Worm (Caenorhabditis elegans): ENCODE data around the gene F17H10.1.
A peak's percentile ranks its signal among the peaks of the same experiment; 100 is the strongest.

F17H10.1 gene

DNA sequence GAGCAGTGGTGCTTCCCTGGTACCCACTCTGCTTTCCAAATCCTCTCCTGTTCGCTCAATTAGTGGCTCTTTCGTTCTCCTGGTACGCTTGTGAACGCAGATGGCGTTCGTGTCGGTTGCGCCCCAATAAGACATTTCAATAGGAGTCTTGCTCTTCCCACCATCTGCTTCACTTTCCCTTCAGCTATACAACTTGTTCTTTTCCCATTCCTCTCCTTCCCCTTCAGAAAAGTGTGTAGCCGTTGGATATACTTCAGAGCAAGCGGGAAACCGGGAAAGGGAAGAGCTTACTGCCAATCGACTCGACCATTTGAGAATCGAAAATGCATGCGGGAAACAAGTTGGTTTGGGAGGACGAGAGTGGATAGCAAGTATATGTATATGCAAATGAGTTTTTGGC lies 38.2 kb downstream of the F17H10.1 start:
- TF ChIP-seq tab-1 (GFP tag; IDR thresholded peaks at IDR 0.05) = peak; percentile 54; the same call in 1 of the 2 replicates
- TF ChIP-seq cog-1 (tag; optimal IDR thresholded peaks at IDR 0.05) = peak; percentile 51
- TF ChIP-seq ref-1 (GFP tag; conservative IDR thresholded peaks at IDR 0.05) = no peak

DNA sequence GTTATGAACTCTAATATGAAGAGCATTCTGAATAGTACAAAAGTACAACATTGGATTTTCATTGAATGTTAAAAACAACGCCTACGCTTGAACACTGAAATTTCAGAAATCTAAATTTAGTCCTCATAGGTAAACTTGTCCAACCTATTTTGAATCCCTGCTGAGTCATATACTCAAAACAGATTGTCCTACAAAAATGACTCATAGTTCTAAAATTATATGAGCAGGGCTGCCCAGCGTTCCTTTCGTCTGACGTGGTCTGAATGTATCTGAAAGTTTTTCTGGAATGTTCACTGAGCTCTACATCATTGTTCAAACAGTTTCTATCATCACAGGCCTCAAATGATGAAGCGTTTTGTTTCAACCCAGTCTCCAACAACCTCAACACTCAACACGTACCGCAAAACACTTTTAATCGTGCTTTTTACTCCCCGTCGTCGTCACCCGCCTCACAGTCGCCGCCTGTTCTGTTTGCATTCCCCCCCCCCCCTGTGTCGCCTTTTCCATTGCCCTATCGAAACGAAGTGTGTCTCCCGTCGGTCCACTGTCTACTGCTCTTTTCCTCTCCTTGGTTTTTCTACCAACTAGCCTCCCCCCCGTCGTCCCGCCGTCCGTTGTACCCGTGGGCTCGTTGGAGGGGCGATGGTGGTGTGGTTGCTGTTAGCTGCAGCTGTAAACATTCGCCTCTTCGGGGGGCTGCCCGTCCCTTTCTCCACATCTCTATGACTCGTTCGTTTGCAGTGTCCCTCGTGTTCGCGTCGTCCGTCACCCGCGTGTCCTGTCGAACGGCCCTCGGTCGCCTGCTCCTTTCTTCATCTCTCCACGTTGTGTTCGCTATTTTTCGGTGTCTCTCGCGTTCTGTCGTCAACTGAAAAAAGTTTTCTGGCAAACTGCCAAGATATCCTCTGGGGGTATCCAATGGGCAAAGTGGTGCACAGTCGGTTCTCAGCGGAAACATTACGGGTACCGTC lies 39.0 kb downstream of the F17H10.1 start:
- TF ChIP-seq cog-1 (tag; optimal IDR thresholded peaks at IDR 0.05) (peak; percentile 5), T22C8.4 (GFP tag; IDR thresholded peaks at IDR 0.05) (0 out of 2 replicates have a peak, but pooled peaks have one; percentile 21), ztf-29 (GFP tag; IDR thresholded peaks at IDR 0.05) (peak; percentile 51; the same call in 1 of the 2 replicates), med-1 (GFP tag; optimal IDR thresholded peaks at IDR 0.05; ENCODE audit: insufficient read depth) (peak; percentile 6), ztf-23 (GFP tag; IDR thresholded peaks at IDR 0.05) (peak; percentile 68), flt-1 (GFP tag; IDR thresholded peaks at IDR 0.05) (no peak; the same call in none of the 2 replicates), klf-2 (GFP tag; conservative IDR thresholded peaks at IDR 0.05) (no peak), tab-1 (GFP tag; IDR thresholded peaks at IDR 0.05) (0 out of 2 replicates have a peak, but pooled peaks have one; percentile 53)

DNA sequence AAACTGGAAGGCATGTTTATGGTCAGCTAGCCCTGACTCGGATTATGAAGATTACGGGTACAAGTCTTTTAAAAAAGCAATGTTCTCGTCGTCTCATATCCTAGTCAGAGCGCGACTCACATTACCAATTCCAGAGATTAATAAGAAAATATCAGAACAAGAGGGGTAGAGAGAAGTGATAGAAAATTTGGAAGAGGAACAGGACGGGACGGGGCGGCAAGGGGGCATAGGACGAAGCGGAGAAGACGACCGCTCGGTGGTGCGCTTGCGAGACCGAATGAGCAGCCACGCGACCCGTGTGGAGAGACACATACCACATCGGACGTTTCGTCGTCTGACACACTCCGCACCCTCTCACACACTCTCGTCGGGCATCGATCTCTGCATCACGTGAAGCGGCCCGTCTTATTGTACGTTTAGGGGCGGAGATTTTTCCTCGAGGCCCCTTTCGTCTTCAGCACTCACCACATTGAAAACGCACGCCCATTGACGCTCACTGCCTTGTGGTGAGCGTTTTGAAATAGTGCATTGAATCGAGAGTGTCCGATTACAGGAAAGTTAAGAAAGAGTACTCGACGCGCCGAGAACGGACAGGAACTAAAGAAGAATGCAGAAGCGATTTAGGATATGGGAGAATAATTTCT lies 40.1 kb downstream of the F17H10.1 start:
- TF ChIP-seq med-1 (GFP tag; optimal IDR thresholded peaks at IDR 0.05; ENCODE audit: insufficient read depth) (no peak), klf-2 (GFP tag; conservative IDR thresholded peaks at IDR 0.05) (no peak), flt-1 (GFP tag; IDR thresholded peaks at IDR 0.05) (peak; percentile 84), ztf-23 (GFP tag; IDR thresholded peaks at IDR 0.05) (no peak; the same call in 1 of the 2 replicates), cog-1 (tag; optimal IDR thresholded peaks at IDR 0.05) (peak; percentile 87), ref-1 (GFP tag; conservative IDR thresholded peaks at IDR 0.05) (0 out of 2 replicates have a peak, but pooled peaks have one; percentile 9), tab-1 (GFP tag; IDR thresholded peaks at IDR 0.05) (peak; percentile 79), T22C8.4 (GFP tag; IDR thresholded peaks at IDR 0.05) (peak; percentile 73), ztf-29 (GFP tag; IDR thresholded peaks at IDR 0.05) (peak; percentile 35; the same call in 1 of the 2 replicates)

DNA sequence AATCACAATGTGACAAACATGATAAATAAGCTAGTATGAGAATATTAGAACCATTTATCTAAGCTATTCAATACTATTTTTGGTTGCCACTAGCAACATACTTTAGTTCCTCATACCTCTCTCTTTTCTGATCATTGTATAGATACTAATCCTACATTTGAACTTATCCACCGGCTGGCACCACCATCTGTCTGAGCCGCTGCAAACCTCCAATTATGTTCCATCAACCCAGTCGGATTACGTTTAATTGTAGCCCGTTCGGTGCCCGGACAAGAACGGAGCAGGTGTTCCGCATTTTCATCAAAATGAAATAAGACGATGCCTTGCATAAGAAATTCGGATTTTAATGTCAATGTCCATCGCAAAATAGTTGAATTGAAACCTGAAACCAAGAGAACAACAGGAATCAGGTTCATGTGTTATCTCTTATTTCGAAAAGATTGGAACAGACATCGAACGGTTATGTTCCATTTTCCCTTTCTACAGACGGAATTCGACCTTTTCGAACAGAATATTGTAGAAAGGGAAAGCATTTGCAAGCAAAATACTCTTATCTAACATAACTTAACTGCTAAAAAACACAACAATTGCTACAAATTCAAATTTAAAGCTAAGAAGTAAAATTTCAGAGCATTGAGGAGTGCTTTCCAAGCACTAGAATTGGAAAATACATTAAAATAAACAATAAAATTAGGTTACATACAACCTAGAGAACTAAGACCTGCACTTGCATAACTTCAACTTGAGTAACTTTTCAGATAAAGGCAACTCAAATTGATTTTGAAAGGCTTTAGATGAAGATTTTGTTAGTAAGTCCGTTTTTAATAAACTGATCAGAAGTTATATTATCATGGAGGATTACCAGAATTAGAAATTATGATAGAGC lies 41.2 kb downstream of the F17H10.1 start:
- peak; percentile 13 for TF ChIP-seq cog-1 (tag; optimal IDR thresholded peaks at IDR 0.05)
- no peak for TF ChIP-seq med-1 (GFP tag; optimal IDR thresholded peaks at IDR 0.05; ENCODE audit: insufficient read depth)
- TF ChIP-seq ztf-29 (GFP tag; IDR thresholded peaks at IDR 0.05) = no peak
- TF ChIP-seq T22C8.4 (GFP tag; IDR thresholded peaks at IDR 0.05) = no peak
- peak; percentile 49; the same call in 1 of the 2 replicates for TF ChIP-seq flt-1 (GFP tag; IDR thresholded peaks at IDR 0.05)
- no peak for TF ChIP-seq klf-2 (GFP tag; conservative IDR thresholded peaks at IDR 0.05)
- no peak for TF ChIP-seq ref-1 (GFP tag; conservative IDR thresholded peaks at IDR 0.05)
- no peak for TF ChIP-seq ztf-23 (GFP tag; IDR thresholded peaks at IDR 0.05)
- TF ChIP-seq tab-1 (GFP tag; IDR thresholded peaks at IDR 0.05) = no peak

- no peak for TF ChIP-seq med-1 (GFP tag; optimal IDR thresholded peaks at IDR 0.05; ENCODE audit: insufficient read depth)
- TF ChIP-seq ztf-23 (GFP tag; IDR thresholded peaks at IDR 0.05) = no peak
- no peak for TF ChIP-seq cog-1 (tag; optimal IDR thresholded peaks at IDR 0.05)
- TF ChIP-seq klf-2 (GFP tag; conservative IDR thresholded peaks at IDR 0.05) = no peak
- no peak for TF ChIP-seq T22C8.4 (GFP tag; IDR thresholded peaks at IDR 0.05)
- no peak for TF ChIP-seq ztf-29 (GFP tag; IDR thresholded peaks at IDR 0.05)
- no peak for TF ChIP-seq flt-1 (GFP tag; IDR thresholded peaks at IDR 0.05)
- no peak for TF ChIP-seq ref-1 (GFP tag; conservative IDR thresholded peaks at IDR 0.05)
- TF ChIP-seq tab-1 (GFP tag; IDR thresholded peaks at IDR 0.05) = no peak
These were observed 42.1 kb downstream of the F17H10.1 start for ce11 chrX:13147105-13147504.

DNA sequence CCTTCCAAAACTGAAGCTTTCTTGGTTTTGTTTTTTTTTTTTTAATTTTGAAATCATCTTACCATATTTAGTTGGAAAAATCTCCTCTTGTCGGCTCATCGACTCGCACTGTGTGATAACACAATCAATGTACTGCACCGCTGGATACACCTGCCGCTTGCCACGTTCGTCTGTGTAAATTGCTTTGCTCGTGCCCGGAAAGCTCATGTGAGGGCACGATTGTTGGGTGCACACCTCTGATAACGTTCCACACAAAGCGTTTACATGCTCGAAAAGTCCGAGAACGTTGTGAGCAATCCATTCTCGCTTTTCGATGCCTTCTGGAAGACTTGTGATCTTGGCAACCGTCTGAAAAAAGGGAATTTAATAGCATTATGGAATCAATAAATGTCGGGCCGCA lies 49.5 kb downstream of the F17H10.1 start:
- TF ChIP-seq cog-1 (tag; optimal IDR thresholded peaks at IDR 0.05) (no peak), ztf-23 (GFP tag; IDR thresholded peaks at IDR 0.05) (no peak), T22C8.4 (GFP tag; IDR thresholded peaks at IDR 0.05) (no peak), ztf-29 (GFP tag; IDR thresholded peaks at IDR 0.05) (no peak), ref-1 (GFP tag; conservative IDR thresholded peaks at IDR 0.05) (no peak), med-1 (GFP tag; optimal IDR thresholded peaks at IDR 0.05; ENCODE audit: insufficient read depth) (no peak), klf-2 (GFP tag; conservative IDR thresholded peaks at IDR 0.05) (no peak), tab-1 (GFP tag; IDR thresholded peaks at IDR 0.05) (no peak), flt-1 (GFP tag; IDR thresholded peaks at IDR 0.05) (no peak)

ce11 chrX:13155730-13156129 lies 50.7 kb downstream of the F17H10.1 start:
- no peak for TF ChIP-seq med-1 (GFP tag; optimal IDR thresholded peaks at IDR 0.05; ENCODE audit: insufficient read depth)
- no peak for TF ChIP-seq ztf-23 (GFP tag; IDR thresholded peaks at IDR 0.05)
- TF ChIP-seq tab-1 (GFP tag; IDR thresholded peaks at IDR 0.05) = no peak
- no peak for TF ChIP-seq ztf-29 (GFP tag; IDR thresholded peaks at IDR 0.05)
- no peak for TF ChIP-seq klf-2 (GFP tag; conservative IDR thresholded peaks at IDR 0.05)

DNA sequence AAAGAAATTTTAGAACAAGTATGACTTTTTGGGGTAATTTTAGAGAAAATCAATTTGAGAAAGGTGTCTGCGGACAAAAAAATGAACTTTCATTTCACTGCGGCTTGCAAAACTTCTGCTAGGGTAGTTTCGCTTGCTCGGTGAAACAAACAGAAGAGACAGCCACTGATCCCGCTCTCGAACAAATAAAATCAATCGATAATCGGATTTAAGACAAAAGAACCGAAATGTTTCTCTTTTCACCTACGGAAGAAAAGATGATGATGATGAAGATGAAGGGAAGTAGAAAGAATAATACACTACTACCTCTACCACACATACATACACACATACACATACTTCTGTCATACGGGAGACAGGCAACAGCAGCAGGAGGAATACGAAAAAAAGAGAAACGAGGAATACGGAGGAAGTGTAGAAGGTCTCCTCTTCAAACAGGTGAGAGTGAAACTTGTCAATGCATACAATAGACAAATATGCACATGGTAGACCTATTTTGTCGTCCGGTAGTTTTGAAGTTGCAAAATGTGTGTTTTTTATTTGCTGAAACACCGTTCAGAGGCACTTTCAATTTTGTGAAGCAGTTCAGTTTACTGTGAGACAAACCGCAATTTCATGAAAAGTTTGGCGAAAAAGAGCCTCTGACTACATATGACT lies 52.2 kb downstream of the F17H10.1 start:
- TF ChIP-seq tab-1 (GFP tag; IDR thresholded peaks at IDR 0.05) (no peak), cog-1 (tag; optimal IDR thresholded peaks at IDR 0.05) (no peak), ztf-23 (GFP tag; IDR thresholded peaks at IDR 0.05) (no peak), med-1 (GFP tag; optimal IDR thresholded peaks at IDR 0.05; ENCODE audit: insufficient read depth) (no peak), ref-1 (GFP tag; conservative IDR thresholded peaks at IDR 0.05) (no peak), ztf-29 (GFP tag; IDR thresholded peaks at IDR 0.05) (no peak), flt-1 (GFP tag; IDR thresholded peaks at IDR 0.05) (no peak), T22C8.4 (GFP tag; IDR thresholded peaks at IDR 0.05) (peak; percentile 65)
